Worm (Caenorhabditis elegans): Measurements from ENCODE around the gene srz-63.

DNA sequence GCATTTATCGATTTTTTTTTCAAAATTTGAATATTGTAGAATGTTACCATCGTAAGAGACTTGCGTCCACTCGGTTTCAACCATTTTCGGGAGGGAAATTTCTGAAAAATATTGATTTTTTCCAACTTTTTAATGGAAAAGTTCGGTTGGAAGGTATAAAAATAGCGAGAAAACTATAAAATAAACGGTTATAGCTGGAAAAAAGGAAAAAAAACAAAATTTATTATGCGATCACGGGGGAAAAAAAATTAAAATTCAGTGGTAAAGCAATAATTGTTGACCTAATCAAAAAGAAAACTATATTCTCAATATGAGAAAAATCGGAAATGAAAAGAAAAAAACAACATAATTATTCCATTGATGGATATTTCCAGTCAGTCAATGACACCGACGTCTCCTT, 27.6 kb downstream of the srz-63 start, which contains the start of gene emc-2:
- TF ChIP-seq ZK546.5 (tag; optimal IDR thresholded peaks at IDR 0.05), result no peak
- TF ChIP-seq lin-11 (tag; optimal IDR thresholded peaks at IDR 0.05), result no peak
- no peak for TF ChIP-seq nhr-12 (tag; optimal IDR thresholded peaks at IDR 0.05)
- no peak for TF ChIP-seq F13H6.1 (tag; optimal IDR thresholded peaks at IDR 0.05)
- TF ChIP-seq fos-1 (tag; optimal IDR thresholded peaks at IDR 0.05), result no peak
- TF ChIP-seq elt-3 (tag; optimal IDR thresholded peaks at IDR 0.05), result no peak
- TF ChIP-seq egl-27 (tag; optimal IDR thresholded peaks at IDR 0.05), result no peak

All from whole organism, L2 larva.